Worm (Caenorhabditis elegans) whole organism, L3 larva: ENCODE results near the gene sru-37.
A peak's percentile ranks its signal among the peaks of the same experiment; 100 is the strongest.

Experiments used
- ZK546.5 ChIP-seq: sonication (generic microtip); optimal IDR thresholded peaks from 2 replicates; lab custom pipeline; 2017; ENCODE audit warnings: missing biosample characterization, missing genetic modification characterization
- aly-2 ChIP-seq: fragments of 150-350 bp; optimal IDR thresholded peaks from 2 replicates; lab custom pipeline; 2014; ENCODE audit warnings: missing biosample characterization, missing genetic modification characterization
- ceh-16 ChIP-seq: sonication (generic microtip); optimal IDR thresholded peaks from 2 replicates; lab custom pipeline; 2017; ENCODE audit warnings: missing biosample characterization, missing genetic modification characterization
- ceh-82 ChIP-seq: fragments of 150-350 bp; optimal IDR thresholded peaks from 2 replicates; lab custom pipeline; 2014; ENCODE audit warnings: missing biosample characterization, missing genetic modification characterization
- egl-27 ChIP-seq: sonication (generic microtip); optimal IDR thresholded peaks from 4 replicates; lab custom pipeline; 2017; ENCODE audit warnings: missing biosample characterization, missing genetic modification reagents, missing genetic modification characterization
- elt-1 ChIP-seq: fragments of 150-350 bp; optimal IDR thresholded peaks from 2 replicates; lab custom pipeline; 2014; ENCODE audit warnings: missing biosample characterization, missing genetic modification characterization
- elt-2 ChIP-seq: sonication (generic microtip); optimal IDR thresholded peaks from 2 replicates; lab custom pipeline; 2016; ENCODE audit warnings: missing genetic modification reagents, mild to moderate bottlenecking, missing genetic modification characterization, missing compliant biosample characterization
- elt-3 ChIP-seq, 3 experiments: fragments of 150-350 bp in 1 of 3; sonication (generic microtip) in 2 of 3; optimal IDR thresholded peaks; 2 replicates in 2 of 3; 4 replicates in 1 of 3; lab custom pipeline; 2014 to 2017; ENCODE audit warnings: missing biosample characterization in 3 of 3, missing genetic modification characterization in 3 of 3
- eor-1 ChIP-seq, 2 experiments: fragments of 150-350 bp; optimal IDR thresholded peaks; 2 replicates each; lab custom pipeline; 2014 to 2018; ENCODE audit warnings: missing biosample characterization in 2 of 2, missing genetic modification characterization in 2 of 2
- fkh-10 ChIP-seq: sonication (generic microtip); optimal IDR thresholded peaks from 2 replicates; lab custom pipeline; 2017; ENCODE audit warnings: missing biosample characterization, missing genetic modification reagents, missing genetic modification characterization
- fos-1 ChIP-seq: fragments of 150-350 bp; optimal IDR thresholded peaks from 2 replicates; lab custom pipeline; 2014; ENCODE audit warnings: missing biosample characterization, missing genetic modification characterization
- hmg-11 ChIP-seq: sonication (generic microtip); optimal IDR thresholded peaks from 2 replicates; lab custom pipeline; 2016; ENCODE audit warnings: missing genetic modification characterization, missing compliant biosample characterization
- lin-15B ChIP-seq: fragments of 150-350 bp; optimal IDR thresholded peaks from 2 replicates; lab custom pipeline; 2014; ENCODE audit warnings: missing biosample characterization, missing genetic modification characterization
- lin-39 ChIP-seq: fragments of 150-350 bp; optimal IDR thresholded peaks from 2 replicates; lab custom pipeline; 2018; ENCODE audit warnings: missing biosample characterization, missing genetic modification reagents, missing genetic modification characterization
- lsy-12 ChIP-seq: sonication (generic microtip); optimal IDR thresholded peaks from 2 replicates; lab custom pipeline; 2016; ENCODE audit warnings: mild to moderate bottlenecking, missing genetic modification characterization, missing compliant biosample characterization
- mdl-1 ChIP-seq: fragments of 150-350 bp; optimal IDR thresholded peaks from 2 replicates; lab custom pipeline; 2014; ENCODE audit warnings: missing biosample characterization, missing genetic modification characterization
- nfya-1 ChIP-seq: sonication (generic microtip); optimal IDR thresholded peaks from 2 replicates; lab custom pipeline; 2017; ENCODE audit warnings: missing genetic modification characterization, mild to moderate bottlenecking, missing compliant biosample characterization, antibody characterized with exemption, moderate library complexity; ENCODE audit not compliant: insufficient read depth
- nhr-11 ChIP-seq: fragments of 150-350 bp; optimal IDR thresholded peaks from 2 replicates; lab custom pipeline; 2014; ENCODE audit warnings: missing biosample characterization, missing genetic modification characterization
- nhr-12 ChIP-seq: fragments of 150-350 bp; optimal IDR thresholded peaks from 2 replicates; lab custom pipeline; 2014; ENCODE audit warnings: missing biosample characterization, missing genetic modification characterization
- nhr-23 ChIP-seq: fragments of 150-350 bp; optimal IDR thresholded peaks from 2 replicates; lab custom pipeline; 2014; ENCODE audit warnings: missing biosample characterization, missing genetic modification reagents, missing genetic modification characterization
- nhr-237 ChIP-seq: fragments of 150-350 bp; optimal IDR thresholded peaks from 2 replicates; lab custom pipeline; 2014; ENCODE audit warnings: missing biosample characterization, missing genetic modification characterization
- nhr-76 ChIP-seq: fragments of 150-350 bp; sonication (generic microtip); optimal IDR thresholded peaks from 5 replicates; lab custom pipeline; 2014; ENCODE audit warnings: missing biosample characterization, missing genetic modification characterization
- pha-4 ChIP-seq: fragments of 150-350 bp; optimal IDR thresholded peaks from 2 replicates; lab custom pipeline; 2014; ENCODE audit warnings: missing biosample characterization, missing genetic modification reagents, missing genetic modification characterization
- pqm-1 ChIP-seq: fragments of 150-350 bp; optimal IDR thresholded peaks from 2 replicates; lab custom pipeline; 2017; ENCODE audit warnings: missing biosample characterization, missing genetic modification characterization, inconsistent platforms
- sea-2 ChIP-seq: fragments of 150-350 bp; sonication (generic microtip); optimal IDR thresholded peaks from 4 replicates; lab custom pipeline; 2014; ENCODE audit warnings: missing biosample characterization, missing genetic modification reagents, missing genetic modification characterization
- skn-1 ChIP-seq: fragments of 150-350 bp; optimal IDR thresholded peaks from 2 replicates; lab custom pipeline; 2014; ENCODE audit warnings: missing biosample characterization, missing genetic modification characterization
- snpc-4 ChIP-seq: fragments of 150-350 bp; optimal IDR thresholded peaks from 2 replicates; lab custom pipeline; 2014; ENCODE audit warnings: missing biosample characterization, missing genetic modification characterization
- unc-39 ChIP-seq: sonication (generic microtip); optimal IDR thresholded peaks from 4 replicates; lab custom pipeline; 2017; ENCODE audit warnings: missing biosample characterization, missing genetic modification characterization
- unc-62 ChIP-seq: fragments of 150-350 bp; sonication (generic microtip); optimal IDR thresholded peaks from 4 replicates; lab custom pipeline; 2014; ENCODE audit warnings: missing biosample characterization, missing genetic modification reagents, missing genetic modification characterization
- zag-1 ChIP-seq: fragments of 150-350 bp; optimal IDR thresholded peaks from 2 replicates; lab custom pipeline; 2014; ENCODE audit warnings: missing biosample characterization, missing genetic modification characterization
- ztf-11 ChIP-seq: fragments of 150-350 bp; optimal IDR thresholded peaks from 2 replicates; lab custom pipeline; 2014; ENCODE audit warnings: missing biosample characterization, missing genetic modification characterization
- ztf-4 ChIP-seq: fragments of 150-350 bp; optimal IDR thresholded peaks from 2 replicates; lab custom pipeline; 2014; ENCODE audit warnings: missing biosample characterization, missing genetic modification characterization

The sru-37 gene

DNA sequence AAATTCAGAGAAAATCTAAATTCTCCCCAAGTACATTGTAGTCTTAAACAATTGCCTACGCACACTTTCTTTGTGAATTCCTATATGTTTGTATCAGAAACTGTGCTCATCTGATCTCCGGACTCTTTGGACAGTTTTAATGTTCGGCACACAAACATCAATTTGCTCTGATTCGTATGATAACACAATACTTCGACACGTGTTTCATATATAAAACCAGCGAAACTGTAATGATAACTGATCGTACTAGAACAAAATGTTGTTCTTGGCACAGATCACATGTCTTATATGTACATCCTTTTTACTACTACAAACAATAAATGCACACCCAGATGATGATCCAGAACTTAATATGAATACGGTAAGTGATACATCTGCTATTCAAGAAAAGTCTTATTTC, 13.9 kb upstream of the sru-37 start, which contains the start of gene lipl-2:
Gene lipl-2, plus strand, starts transcription at position 236 of the 400 bp plus-strand sequence.
- TF ChIP-seq pqm-1 (tag; lab: Kevin White, UChicago) = peak; percentile 81
- peak; percentile 87 for TF ChIP-seq elt-2
- no peak for TF ChIP-seq fkh-10 (GFP tag; lab: Kevin White, UChicago)
- peak; percentile 61 for TF ChIP-seq pha-4
- no peak for TF ChIP-seq snpc-4
- TF ChIP-seq ZK546.5 (tag; lab: Kevin White, UChicago) = no peak

DNA sequence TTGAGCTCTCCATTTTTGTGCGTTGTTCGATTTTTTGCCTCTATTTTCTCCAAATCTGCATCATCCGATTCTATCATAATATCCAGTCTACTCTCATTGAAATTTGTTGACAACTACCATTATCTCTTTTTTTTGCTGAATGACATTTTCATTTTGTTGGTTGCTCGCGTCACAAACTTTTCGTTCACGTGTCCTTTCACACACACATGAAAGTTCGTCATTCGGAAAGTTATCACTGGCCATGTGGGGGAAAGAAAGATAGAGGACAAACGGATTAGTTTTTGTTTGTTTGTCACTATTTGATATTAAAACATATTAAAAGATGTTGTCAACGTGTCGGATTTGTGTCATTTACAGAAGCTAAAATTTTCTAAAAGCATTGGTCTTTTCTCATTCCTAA, 10.3 kb upstream of the sru-37 start:
- TF ChIP-seq eor-1 (tag; optimal IDR thresholded peaks at IDR 0.05; lab: Kevin White, UChicago) (no peak), elt-2 (peak; percentile 23)

DNA sequence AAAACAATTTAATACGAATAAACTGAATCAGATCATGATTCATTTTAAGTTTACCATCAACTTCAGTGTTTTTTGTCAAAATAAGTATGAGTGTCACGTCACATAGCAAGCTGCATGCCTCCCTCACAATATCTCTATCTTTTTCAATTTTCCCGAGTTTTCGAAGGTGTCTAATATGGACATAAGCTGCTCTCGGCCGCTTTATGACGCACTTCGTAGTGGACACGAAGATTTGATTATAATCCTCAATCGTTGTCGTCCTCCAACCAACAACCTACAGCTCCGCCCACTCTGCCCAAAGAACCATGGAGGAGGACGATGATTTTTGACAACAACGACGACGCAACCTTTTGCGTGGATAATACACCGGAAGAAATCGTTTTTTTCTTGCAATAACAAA, 9.3 kb upstream of the sru-37 start:
- TF ChIP-seq nhr-76 (tag; lab: Kevin White, UChicago) (no peak), egl-27 (tag; lab: Kevin White, UChicago) (no peak), nfya-1 (tag; lab: Kevin White, UChicago) (no peak), ceh-82 (tag; lab: Kevin White, UChicago) (no peak), ZK546.5 (tag; lab: Kevin White, UChicago) (no peak), hmg-11 (tag; lab: Kevin White, UChicago) (no peak), pha-4 (no peak), ztf-4 (tag; lab: Kevin White, UChicago) (no peak), lin-15B (tag; lab: Kevin White, UChicago) (no peak), lsy-12 (no peak), unc-39 (tag; lab: Kevin White, UChicago) (no peak), snpc-4 (no peak), nhr-11 (tag; lab: Kevin White, UChicago) (no peak), zag-1 (tag; lab: Kevin White, UChicago) (no peak), elt-2 (no peak), ceh-16 (no peak), aly-2 (no peak), ztf-11 (tag; lab: Kevin White, UChicago) (no peak), unc-62 (GFP tag; lab: Kevin White, UChicago) (no peak), elt-3 (tag; optimal IDR thresholded peaks at IDR 0.05; lab: Kevin White, UChicago) (no peak)

DNA sequence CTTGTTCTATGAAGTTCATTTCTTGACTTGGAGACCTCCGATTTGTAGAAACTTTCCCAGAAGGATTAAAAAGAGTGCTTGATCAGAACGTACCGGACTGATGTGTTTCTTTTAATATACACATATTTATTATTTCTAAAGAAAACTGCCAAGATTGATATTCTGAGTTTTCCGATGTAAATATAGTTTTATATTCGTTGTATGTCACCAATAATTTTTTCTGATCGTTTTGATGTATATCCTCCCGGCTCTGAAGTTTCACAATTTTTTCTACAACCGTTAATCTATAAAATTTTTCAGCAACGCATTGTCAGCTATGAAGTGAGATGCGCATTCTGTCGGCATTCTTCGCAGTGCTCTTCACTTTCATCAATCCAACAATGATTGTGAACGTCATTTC, 8.7 kb upstream of the sru-37 start, which contains the start of gene F46B6.9:
Gene F46B6.9, plus strand, starts transcription at position 301 of the 400 bp plus-strand sequence.
- TF ChIP-seq nfya-1 (tag; lab: Kevin White, UChicago) (no peak), fos-1 (tag; lab: Kevin White, UChicago) (no peak), nhr-23 (tag; lab: Kevin White, UChicago) (no peak), lsy-12 (no peak), aly-2 (no peak), lin-15B (tag; lab: Kevin White, UChicago) (no peak), snpc-4 (no peak), elt-1 (tag; lab: Kevin White, UChicago) (no peak), unc-62 (GFP tag; lab: Kevin White, UChicago) (no peak)
- TF ChIP-seq, all 47 proteins: peak for 0

DNA sequence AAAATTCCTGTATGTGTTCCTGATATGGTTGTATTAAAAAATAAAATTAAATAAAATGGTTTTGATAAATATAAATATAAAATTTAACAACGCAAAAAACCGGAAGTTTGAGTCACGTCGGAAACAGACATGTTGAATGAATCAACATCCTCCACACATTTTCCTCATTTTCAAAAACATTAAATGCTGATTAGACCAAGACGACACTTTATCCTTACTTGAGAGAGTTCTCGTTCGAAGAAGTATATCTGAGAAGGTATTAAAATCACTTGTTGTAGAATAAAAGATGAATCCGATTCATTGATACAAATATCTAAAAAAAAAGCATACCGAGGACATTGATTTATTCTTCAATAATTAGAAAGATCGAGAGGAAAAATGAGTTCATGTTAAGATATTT, 7.0 kb upstream of the sru-37 start:
- no peak for TF ChIP-seq nhr-12
- TF ChIP-seq eor-1 (tag; optimal IDR thresholded peaks at IDR 0.05; lab: Kevin White, UChicago) = no peak
- TF ChIP-seq ceh-82 (tag; lab: Kevin White, UChicago) = no peak
- no peak for TF ChIP-seq ztf-11 (tag; lab: Kevin White, UChicago)
- no peak for TF ChIP-seq ZK546.5 (tag; lab: Kevin White, UChicago)
- TF ChIP-seq nhr-76 (tag; lab: Kevin White, UChicago) = no peak
- no peak for TF ChIP-seq skn-1 (tag; lab: Kevin White, UChicago)
- no peak for TF ChIP-seq sea-2 (GFP tag; lab: Kevin White, UChicago)
- no peak for TF ChIP-seq lin-15B (tag; lab: Kevin White, UChicago)
- no peak for TF ChIP-seq nhr-11 (tag; lab: Kevin White, UChicago)
- TF ChIP-seq mdl-1 = no peak
- no peak for TF ChIP-seq nfya-1 (tag; lab: Kevin White, UChicago)
- TF ChIP-seq nhr-237 (tag; lab: Kevin White, UChicago) = no peak
- no peak for TF ChIP-seq lsy-12
- no peak for TF ChIP-seq ztf-4 (tag; lab: Kevin White, UChicago)

DNA sequence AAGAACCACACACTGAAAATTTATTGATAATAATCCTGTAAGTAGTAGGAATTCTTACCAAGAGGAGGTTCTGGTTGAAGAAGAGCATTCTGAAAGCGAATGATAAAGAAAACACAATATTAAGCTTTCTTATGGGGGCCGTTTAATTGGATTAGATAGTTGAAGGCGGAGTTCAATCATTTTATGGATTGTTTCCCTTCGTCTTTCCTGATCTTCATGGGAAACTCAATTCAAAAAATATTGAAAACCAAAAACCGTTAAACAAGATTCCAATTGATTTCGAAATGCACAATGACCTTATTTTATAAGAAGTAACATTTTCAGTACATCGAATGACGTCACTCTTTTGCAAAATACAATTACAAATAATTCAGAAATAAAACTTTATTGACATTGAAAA, 6.2 kb upstream of the sru-37 start, which contains the start of gene F46B6.13:
Gene F46B6.13, minus strand, starts transcription at position 101 of the 400 bp plus-strand sequence.
- no peak for TF ChIP-seq eor-1 (tag; optimal IDR thresholded peaks at IDR 0.05; lab: Kevin White, UChicago)
- no peak for TF ChIP-seq lin-39 (tag; lab: Kevin White, UChicago)
- TF ChIP-seq, all 47 proteins: peak for 0
